Fruit fly (Drosophila melanogaster) S2 (cell line): Measurements from ENCODE around the gene CG10222.

Experiments
- CG8478 ChIP-seq: fragments of >200 bp; optimal IDR thresholded peaks from 2 replicates; lab custom pipeline; 2018
- CTCF ChIP-seq, 2 experiments: fragments of >200 bp; optimal IDR thresholded peaks; 2 replicates each; lab custom pipeline; 2018

DNA sequence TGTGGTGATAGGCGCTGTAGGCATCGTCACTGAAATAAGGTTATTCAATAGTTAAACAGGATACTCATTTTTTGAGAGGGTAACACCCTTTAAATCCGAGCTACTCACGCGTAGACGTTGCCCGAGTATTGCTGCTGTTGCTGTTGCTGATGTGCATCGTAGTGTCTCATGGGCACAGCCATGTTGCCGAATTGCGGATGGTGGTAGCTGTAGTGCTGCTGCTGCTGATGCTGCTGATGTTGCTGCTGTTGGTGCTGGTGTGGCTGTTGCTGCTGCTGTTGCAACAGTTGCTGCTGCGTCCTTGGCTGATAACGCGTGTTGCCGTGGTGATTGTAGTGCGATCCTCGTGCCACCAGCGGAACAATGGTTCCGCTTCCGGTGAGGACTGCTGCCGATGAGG lies 17.9 kb upstream of the CG10222 start:
- TF ChIP-seq CG8478 (lab: Kevin White, UChicago) (no peak), CTCF (optimal IDR thresholded peaks at IDR 0.05; lab: Kevin White, UChicago) (no peak)
